Worm (Caenorhabditis elegans) whole organism, midembryonic: ENCODE measurements around the gene zig-3.

Experiments
- T22C8.4 ChIP-seq: fragments of 200-800 bp; sonication (Bioruptor generic); IDR thresholded peaks from 2 replicates; pipeline ENCODE4 v1.3.6; 2022; ENCODE audit warnings: missing genetic modification characterization, missing compliant biosample characterization
- cog-1 ChIP-seq: sonication (generic microtip); optimal IDR thresholded peaks from 2 replicates; lab custom pipeline; 2016; ENCODE audit warnings: missing genetic modification characterization, missing compliant biosample characterization
- flt-1 ChIP-seq: fragments of 200-800 bp; sonication (Bioruptor generic); IDR thresholded peaks from 2 replicates; pipeline ENCODE4 v1.3.6; 2022; ENCODE audit warnings: missing genetic modification characterization, missing compliant biosample characterization
- klf-2 ChIP-seq: fragments of 200-800 bp; sonication (Bioruptor generic); conservative IDR thresholded peaks from 2 replicates; pipeline ENCODE4 v1.3.6; 2022; ENCODE audit warnings: missing genetic modification reagents, missing genetic modification characterization, missing compliant biosample characterization
- med-1 ChIP-seq: sonication (generic microtip); optimal IDR thresholded peaks from 2 replicates; lab custom pipeline; 2017; ENCODE audit warnings: missing genetic modification characterization, mild to moderate bottlenecking, missing compliant biosample characterization, antibody characterized with exemption, missing genetic modification reagents; ENCODE audit not compliant: insufficient read depth
- ref-1 ChIP-seq: fragments of 200-800 bp; sonication (Bioruptor generic); conservative IDR thresholded peaks from 2 replicates; pipeline ENCODE4 v1.3.6; 2022; ENCODE audit warnings: missing genetic modification reagents, missing genetic modification characterization, missing compliant biosample characterization
- tab-1 ChIP-seq: fragments of 200-800 bp; sonication (Bioruptor generic); IDR thresholded peaks from 2 replicates; pipeline ENCODE4 v1.3.6; 2022; ENCODE audit warnings: missing genetic modification characterization, missing compliant biosample characterization
- ztf-23 ChIP-seq: fragments of 200-800 bp; sonication (Bioruptor generic); IDR thresholded peaks from 2 replicates; pipeline ENCODE4 v1.3.6; 2022; ENCODE audit warnings: missing genetic modification reagents, missing genetic modification characterization, missing compliant biosample characterization
- ztf-29 ChIP-seq: fragments of 200-800 bp; sonication (Bioruptor generic); IDR thresholded peaks from 2 replicates; pipeline ENCODE4 v1.3.6; 2022; ENCODE audit warnings: missing genetic modification reagents, missing genetic modification characterization, missing compliant biosample characterization

zig-3 gene

DNA sequence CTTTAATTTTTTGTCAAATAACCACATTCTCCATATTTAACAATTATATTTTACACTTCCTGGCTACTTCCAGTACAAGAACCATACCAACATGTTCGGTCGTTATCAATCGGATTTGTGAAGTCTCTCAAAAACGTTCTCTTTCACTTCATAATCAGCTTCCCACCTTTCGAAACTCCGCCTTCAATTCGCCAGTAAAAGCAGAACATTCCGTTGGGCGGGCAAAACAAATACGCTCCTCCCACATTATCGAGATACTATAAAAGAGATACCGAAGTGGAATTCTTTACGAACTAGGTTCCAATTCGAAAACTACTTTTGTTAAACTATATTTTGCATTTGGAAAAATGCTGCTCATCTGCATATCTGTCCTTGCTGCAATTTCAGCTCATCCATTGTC is at the start of gene zig-3:
Gene zig-3 (plus strand): TSS at position 301 of the 400 bp plus-strand sequence.
- TF ChIP-seq klf-2 (GFP tag; lab: Robert Waterston, UW) (no peak), ztf-23 (GFP tag; lab: Robert Waterston, UW) (no peak)

DNA sequence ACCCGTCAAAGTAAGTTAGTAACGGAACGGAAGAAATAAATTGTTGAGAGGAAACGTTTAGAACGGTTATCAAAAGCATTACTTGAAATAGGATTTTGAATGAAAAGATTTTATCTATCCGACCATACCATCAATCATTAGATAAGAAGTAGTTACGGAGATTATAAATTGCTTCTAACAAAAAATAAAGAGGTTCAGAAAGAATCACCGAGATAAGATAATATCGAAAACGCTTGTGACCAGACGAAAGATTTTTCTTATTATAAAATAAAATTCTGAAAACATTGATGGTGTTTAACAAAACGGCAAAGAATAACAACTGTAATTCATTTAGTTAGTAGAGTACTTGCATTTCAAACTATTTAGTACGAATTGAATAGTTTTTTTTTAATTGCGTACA is 49.7 kb upstream of the zig-3 start, which contains the start of gene C39D10.8:
Gene C39D10.8 (minus strand): TSS at position 101 of the 400 bp plus-strand sequence.
- TF ChIP-seq cog-1 (tag; lab: Kevin White, UChicago): no peak
- TF ChIP-seq tab-1: no peak
- TF ChIP-seq ref-1 (GFP tag; lab: Robert Waterston, UW): no peak
- no peak for TF ChIP-seq T22C8.4 (GFP tag; lab: Robert Waterston, UW)
- no peak for TF ChIP-seq ztf-29
- no peak for TF ChIP-seq ztf-23 (GFP tag; lab: Robert Waterston, UW)
- no peak for TF ChIP-seq med-1
- TF ChIP-seq flt-1 (GFP tag; lab: Robert Waterston, UW): no peak
- TF ChIP-seq klf-2 (GFP tag; lab: Robert Waterston, UW): no peak

DNA sequence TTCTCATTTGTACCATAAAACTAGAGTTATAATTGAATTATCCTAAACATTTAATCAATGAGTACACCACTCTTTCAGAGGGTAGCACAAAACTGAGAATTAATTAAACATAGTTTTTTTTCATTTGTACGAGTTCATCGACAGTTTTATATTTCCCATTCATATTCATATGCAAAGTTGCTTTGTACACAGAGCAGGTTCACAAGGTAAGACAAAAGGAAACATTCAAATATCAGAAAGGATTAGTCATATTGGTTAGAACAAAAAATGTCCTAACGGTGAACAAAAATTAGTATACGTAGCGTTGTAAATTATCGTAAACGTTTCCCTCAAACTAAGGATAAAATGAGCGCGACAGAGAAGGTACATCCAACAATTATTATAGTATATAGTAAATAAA is 49.2 kb upstream of the zig-3 start:
- no peak for TF ChIP-seq T22C8.4 (GFP tag; lab: Robert Waterston, UW)
- no peak for TF ChIP-seq flt-1 (GFP tag; lab: Robert Waterston, UW)
- no peak for TF ChIP-seq ref-1 (GFP tag; lab: Robert Waterston, UW)
- TF ChIP-seq klf-2 (GFP tag; lab: Robert Waterston, UW): no peak
- no peak for TF ChIP-seq ztf-29
- no peak for TF ChIP-seq cog-1 (tag; lab: Kevin White, UChicago)
- no peak for TF ChIP-seq ztf-23 (GFP tag; lab: Robert Waterston, UW)
- no peak for TF ChIP-seq tab-1
- no peak for TF ChIP-seq med-1

- no peak for TF ChIP-seq klf-2 (GFP tag; lab: Robert Waterston, UW)
- TF ChIP-seq cog-1 (tag; lab: Kevin White, UChicago): no peak
- no peak for TF ChIP-seq T22C8.4 (GFP tag; lab: Robert Waterston, UW)
- TF ChIP-seq tab-1: no peak
Measured at ce11 chrX:7883994-7884393, 46.6 kb upstream of the zig-3 start, which contains the start of gene pcyt-2.2. Gene pcyt-2.2 (plus strand): TSS chrX:7884294.

DNA sequence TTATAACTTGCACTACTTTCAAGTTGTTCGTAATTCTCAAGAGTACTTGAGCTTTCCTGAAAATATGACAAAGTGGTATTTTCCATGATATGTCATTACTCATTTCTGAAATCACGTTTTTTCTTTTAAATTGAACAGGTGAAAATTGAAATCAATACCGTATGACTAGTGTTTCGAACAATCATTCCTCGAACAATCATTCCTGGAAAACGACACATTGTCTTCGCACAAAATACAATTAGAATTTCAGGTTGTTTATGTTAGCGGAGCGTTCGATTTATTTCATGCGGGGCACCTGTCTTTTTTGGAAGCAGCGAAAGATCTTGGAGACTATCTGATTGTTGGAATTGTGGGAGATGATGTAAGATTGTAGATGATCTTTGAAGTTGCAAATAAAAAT is 44.4 kb upstream of the zig-3 start:
- TF ChIP-seq cog-1 (tag; lab: Kevin White, UChicago) (no peak), ztf-29 (no peak)

ce11 chrX:7888915-7889314 is 41.6 kb upstream of the zig-3 start, which contains the start of gene C39D10.2:
Gene C39D10.2 (plus strand): TSS chrX:7889215.
- no peak for TF ChIP-seq T22C8.4 (GFP tag; lab: Robert Waterston, UW)

DNA sequence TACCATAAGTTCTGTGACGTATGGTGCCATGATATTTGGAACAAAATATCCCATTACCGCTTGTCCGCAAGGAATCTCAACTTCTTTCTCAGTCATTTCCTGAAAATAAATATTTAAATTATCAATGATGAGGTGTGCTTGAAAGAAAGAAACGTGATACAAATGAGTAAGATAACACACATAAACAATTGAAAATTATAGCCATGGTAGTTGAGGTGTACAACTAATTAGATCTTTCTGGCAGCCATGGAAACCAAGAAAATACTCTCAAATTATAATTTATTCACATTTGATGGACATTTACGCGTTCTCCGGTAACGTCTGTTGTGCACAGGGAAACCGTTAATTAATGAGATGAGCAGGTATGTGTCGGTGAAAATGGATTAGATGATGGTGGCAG is 38.3 kb upstream of the zig-3 start, which contains the start of gene C39D10.5:
Gene C39D10.5 (minus strand): TSS at position 101 of the 400 bp plus-strand sequence.
- TF ChIP-seq tab-1: no peak
- no peak for TF ChIP-seq ref-1 (GFP tag; lab: Robert Waterston, UW)
- no peak for TF ChIP-seq klf-2 (GFP tag; lab: Robert Waterston, UW)
- TF ChIP-seq T22C8.4 (GFP tag; lab: Robert Waterston, UW): no peak
- TF ChIP-seq ztf-23 (GFP tag; lab: Robert Waterston, UW): no peak
- no peak for TF ChIP-seq ztf-29
- TF ChIP-seq med-1: no peak
- TF ChIP-seq cog-1 (tag; lab: Kevin White, UChicago): no peak
- no peak for TF ChIP-seq flt-1 (GFP tag; lab: Robert Waterston, UW)

DNA sequence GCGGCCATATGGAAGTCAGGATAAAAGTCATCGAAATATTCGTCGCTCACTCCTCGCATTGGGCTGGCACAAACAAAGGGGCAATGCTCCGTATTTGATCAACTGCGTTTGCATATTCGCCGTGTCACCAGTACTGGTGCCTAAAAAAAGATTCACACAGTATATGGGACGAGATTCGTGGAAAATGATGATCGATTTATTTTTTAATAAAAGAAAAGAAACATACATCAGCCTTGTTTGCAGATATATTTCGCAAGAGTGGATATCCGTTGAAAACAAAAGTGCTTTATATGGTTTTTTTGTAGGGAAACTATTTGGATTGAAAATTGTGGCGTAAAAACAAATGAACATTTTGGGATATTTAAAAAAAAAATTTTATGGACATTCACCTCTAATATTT is 32.9 kb upstream of the zig-3 start, which contains the start of gene latd-1:
Gene latd-1 (minus strand): TSS at position 101 of the 400 bp plus-strand sequence.
- TF ChIP-seq ref-1 (GFP tag; lab: Robert Waterston, UW) (no peak), flt-1 (GFP tag; lab: Robert Waterston, UW) (no peak), ztf-23 (GFP tag; lab: Robert Waterston, UW) (no peak), cog-1 (tag; lab: Kevin White, UChicago) (no peak)

DNA sequence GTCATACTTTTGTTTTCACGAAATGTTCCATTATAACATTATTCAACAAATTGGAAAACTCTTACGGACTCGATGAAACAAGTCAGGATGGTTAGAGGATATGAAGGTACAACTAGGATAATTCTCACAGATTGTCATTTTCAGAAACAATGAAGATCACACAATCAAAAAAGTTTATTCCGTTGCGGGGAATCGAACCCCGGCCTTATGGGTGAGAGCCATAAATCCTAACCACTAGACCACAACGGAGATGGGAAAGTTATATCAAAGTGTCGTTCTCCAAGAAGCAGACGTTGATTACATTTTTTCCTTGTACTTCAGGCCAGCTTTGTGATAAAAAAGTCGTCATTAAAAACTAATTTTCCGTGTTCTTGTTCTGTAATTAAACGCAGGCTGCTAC is 32.4 kb upstream of the zig-3 start:
- TF ChIP-seq T22C8.4 (GFP tag; lab: Robert Waterston, UW) (no peak), cog-1 (tag; lab: Kevin White, UChicago) (no peak), flt-1 (GFP tag; lab: Robert Waterston, UW) (no peak)

- TF ChIP-seq ztf-23 (GFP tag; lab: Robert Waterston, UW) (no peak), T22C8.4 (GFP tag; lab: Robert Waterston, UW) (no peak), flt-1 (GFP tag; lab: Robert Waterston, UW) (no peak), tab-1 (no peak), cog-1 (tag; lab: Kevin White, UChicago) (no peak), ztf-29 (no peak), ref-1 (GFP tag; lab: Robert Waterston, UW) (no peak), klf-2 (GFP tag; lab: Robert Waterston, UW) (no peak), med-1 (no peak)
Measured at ce11 chrX:7900180-7900579, 30.4 kb upstream of the zig-3 start.

DNA sequence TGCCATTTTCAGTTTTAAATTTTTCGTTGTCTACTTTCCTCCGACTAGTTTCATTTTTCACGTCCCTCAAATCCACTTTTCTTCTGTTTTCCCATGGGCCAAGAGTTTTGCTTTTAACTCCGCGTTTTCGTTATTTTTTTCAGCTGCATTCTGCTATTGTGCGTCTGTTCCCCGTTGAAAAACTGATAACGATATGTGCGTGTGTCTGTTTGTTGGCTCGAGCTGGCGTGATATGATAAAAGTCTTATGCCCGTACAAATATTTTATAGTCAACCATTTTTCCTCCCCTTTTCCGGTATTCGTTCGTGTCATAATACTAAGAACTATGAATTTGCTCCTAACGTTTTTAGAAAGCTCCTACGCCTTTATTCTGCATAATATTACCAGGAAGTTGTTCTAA is 28.7 kb upstream of the zig-3 start:
- TF ChIP-seq flt-1 (GFP tag; lab: Robert Waterston, UW) (no peak), cog-1 (tag; lab: Kevin White, UChicago) (no peak), T22C8.4 (GFP tag; lab: Robert Waterston, UW) (no peak), ztf-23 (GFP tag; lab: Robert Waterston, UW) (no peak), tab-1 (no peak), med-1 (no peak), ztf-29 (no peak), ref-1 (GFP tag; lab: Robert Waterston, UW) (no peak), klf-2 (GFP tag; lab: Robert Waterston, UW) (no peak)
